Worm (Caenorhabditis elegans) whole organism, early embryonic: ENCODE data around the gene srh-1.

Experiments
- B0310.2 ChIP-seq: sonication (generic microtip); optimal IDR thresholded peaks from 2 replicates; lab custom pipeline; 2016; ENCODE audit warnings: mild to moderate bottlenecking, missing genetic modification characterization, missing compliant biosample characterization
- F13C5.2 ChIP-seq: sonication (generic microtip); optimal IDR thresholded peaks from 2 replicates; lab custom pipeline; 2017; ENCODE audit warnings: mild to moderate bottlenecking, missing genetic modification characterization, inconsistent platforms, missing compliant biosample characterization
- aly-1 ChIP-seq: sonication (generic microtip); optimal IDR thresholded peaks from 2 replicates; lab custom pipeline; 2016; ENCODE audit warnings: missing genetic modification characterization, missing compliant biosample characterization
- ama-1 ChIP-seq: fragments of 150-350 bp; optimal IDR thresholded peaks from 2 replicates; lab custom pipeline; 2014
- ceh-13 ChIP-seq: fragments of 200-800 bp; sonication (Bioruptor generic); optimal IDR thresholded peaks from 2 replicates; lab custom pipeline; 2018; ENCODE audit warnings: mild to moderate bottlenecking, missing genetic modification characterization, missing compliant biosample characterization
- ceh-36 ChIP-seq: sonication (generic microtip); optimal IDR thresholded peaks from 2 replicates; lab custom pipeline; 2016; ENCODE audit warnings: missing genetic modification characterization, inconsistent platforms, missing compliant biosample characterization
- ets-7 ChIP-seq: sonication (generic microtip); optimal IDR thresholded peaks from 2 replicates; lab custom pipeline; 2016; ENCODE audit warnings: missing genotype, missing genetic modification characterization, missing compliant biosample characterization
- flt-1 ChIP-seq: fragments of 200-800 bp; sonication (Bioruptor generic); IDR thresholded peaks from 2 replicates; pipeline ENCODE4 v1.3.6; 2022; ENCODE audit warnings: missing genetic modification characterization, missing compliant biosample characterization
- hmbx-1 ChIP-seq: sonication (generic microtip); optimal IDR thresholded peaks from 2 replicates; lab custom pipeline; 2016; ENCODE audit warnings: mild to moderate bottlenecking, missing genetic modification characterization, missing compliant biosample characterization
- hmg-4 ChIP-seq: fragments of 200-800 bp; sonication (Bioruptor generic); optimal IDR thresholded peaks from 2 replicates; lab custom pipeline; 2018; ENCODE audit warnings: mild to moderate bottlenecking, missing genetic modification characterization, missing compliant biosample characterization
- hnd-1 ChIP-seq: sonication (generic microtip); optimal IDR thresholded peaks from 2 replicates; lab custom pipeline; 2016; ENCODE audit warnings: missing genetic modification characterization, missing compliant biosample characterization
- pes-1 ChIP-seq: fragments of 200-800 bp; sonication (Bioruptor generic); IDR thresholded peaks from 2 replicates; pipeline ENCODE4 v1.3.6; 2022; ENCODE audit warnings: missing genetic modification reagents, missing genetic modification characterization, missing compliant biosample characterization
- scrt-1 ChIP-seq: fragments of 200-800 bp; sonication (Bioruptor generic); IDR thresholded peaks from 2 replicates; pipeline ENCODE4 v1.3.6; 2022; ENCODE audit warnings: missing genetic modification characterization, missing compliant biosample characterization
- sea-1 ChIP-seq: fragments of 200-800 bp; sonication (Bioruptor generic); conservative IDR thresholded peaks from 2 replicates; pipeline ENCODE4 v1.3.6; 2022; ENCODE audit warnings: missing genetic modification characterization, missing compliant biosample characterization
- tbx-11 ChIP-seq: fragments of 200-800 bp; sonication (Bioruptor generic); IDR thresholded peaks from 2 replicates; pipeline ENCODE4 v1.3.6; 2022; ENCODE audit warnings: missing genetic modification characterization, missing compliant biosample characterization
- tbx-37 ChIP-seq: fragments of 200-800 bp; sonication (Bioruptor generic); conservative IDR thresholded peaks from 2 replicates; pipeline ENCODE4 v1.3.6; 2022; ENCODE audit warnings: missing genetic modification reagents, missing genetic modification characterization, missing compliant biosample characterization
- tra-4 ChIP-seq: sonication (generic microtip); optimal IDR thresholded peaks from 2 replicates; lab custom pipeline; 2017; ENCODE audit warnings: missing genetic modification characterization, missing compliant biosample characterization

srh-1 gene

DNA sequence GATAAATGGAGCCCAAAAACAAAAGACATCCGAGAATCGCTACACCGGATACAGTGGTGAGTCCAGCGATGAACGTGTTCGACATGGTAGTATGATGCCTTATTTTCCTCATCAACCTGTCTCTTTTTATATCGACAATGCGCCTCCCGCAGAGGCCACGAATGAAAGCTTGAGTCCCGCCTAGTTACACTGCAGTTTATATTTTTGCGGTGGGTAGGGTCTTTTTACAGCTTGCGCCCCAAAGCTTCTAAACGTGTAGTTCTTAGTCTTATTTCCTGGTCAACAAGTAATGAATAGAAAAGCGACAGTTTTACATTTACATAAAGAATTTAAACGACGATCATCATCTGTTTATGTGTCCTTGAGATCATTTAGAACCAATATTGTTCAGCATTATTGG is 35.4 kb upstream of the srh-1 start, which contains the start of gene col-156:
TSS of gene col-156 (minus strand) at position 101 of the 400 bp plus-strand sequence.
- TF ChIP-seq tbx-11 (no peak), ceh-36 (tag; lab: Kevin White, UChicago) (no peak), ets-7 (tag; lab: Kevin White, UChicago) (no peak), tra-4 (tag; lab: Kevin White, UChicago) (no peak), ama-1 (no peak), B0310.2 (tag; lab: Kevin White, UChicago) (no peak), hnd-1 (no peak), tbx-37 (no peak), pes-1 (GFP tag; lab: Robert Waterston, UW) (no peak), F13C5.2 (tag; lab: Kevin White, UChicago) (no peak), sea-1 (GFP tag; lab: Robert Waterston, UW) (no peak), hmg-4 (GFP tag; lab: Kevin White, UChicago) (no peak), ceh-13 (GFP tag; lab: Kevin White, UChicago) (no peak), hmbx-1 (tag; lab: Kevin White, UChicago) (no peak), flt-1 (GFP tag; lab: Robert Waterston, UW) (no peak), scrt-1 (GFP tag; lab: Robert Waterston, UW) (no peak)

DNA sequence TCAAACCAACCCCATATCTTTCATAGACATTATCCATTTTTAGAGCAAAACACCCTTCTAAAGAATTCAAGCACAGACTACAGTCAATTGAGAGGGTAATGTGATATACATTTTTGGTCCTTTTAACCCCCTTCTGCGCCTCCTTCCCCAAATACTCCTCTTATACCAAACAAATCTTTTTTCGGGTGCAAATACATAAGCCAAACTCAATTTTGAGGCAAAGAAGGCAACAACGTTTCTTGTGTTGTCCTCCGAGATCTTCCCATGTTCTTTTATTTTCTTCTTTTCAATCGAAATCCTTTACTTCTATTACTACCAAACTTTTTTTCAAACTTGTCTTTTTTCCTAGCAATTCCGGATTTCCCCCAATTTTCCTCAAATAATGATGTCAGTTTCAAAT is 30.7 kb upstream of the srh-1 start:
- TF ChIP-seq hnd-1: no peak
- TF ChIP-seq scrt-1 (GFP tag; lab: Robert Waterston, UW): no peak
- TF ChIP-seq B0310.2 (tag; lab: Kevin White, UChicago): no peak
- TF ChIP-seq ceh-13 (GFP tag; lab: Kevin White, UChicago): no peak
- no peak for TF ChIP-seq flt-1 (GFP tag; lab: Robert Waterston, UW)

DNA sequence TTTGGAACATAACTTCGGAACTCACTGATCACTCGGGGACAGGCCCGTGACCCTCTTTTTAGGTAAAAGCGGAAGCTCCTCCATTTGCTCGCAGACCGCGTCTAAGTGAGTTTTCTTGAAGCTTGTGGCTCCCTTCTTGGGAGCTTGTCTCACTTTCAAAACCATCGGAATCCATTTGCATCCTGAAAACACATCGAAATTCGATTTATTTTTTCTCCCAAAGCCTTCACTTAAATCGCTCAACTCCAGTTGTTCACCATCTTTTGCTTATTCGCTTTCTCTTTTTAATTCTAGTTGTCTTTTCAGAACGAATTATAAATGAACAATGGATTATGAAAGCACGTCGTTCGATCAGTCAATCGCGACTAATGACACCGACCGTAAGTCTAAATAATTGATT is 26.4 kb upstream of the srh-1 start, which contains the start of gene T11F9.1:
TSS of gene T11F9.1 (plus strand) at position 301 of the 400 bp plus-strand sequence.
- TF ChIP-seq scrt-1 (GFP tag; lab: Robert Waterston, UW) (no peak), aly-1 (tag; lab: Kevin White, UChicago) (no peak), hmbx-1 (tag; lab: Kevin White, UChicago) (no peak), ceh-36 (tag; lab: Kevin White, UChicago) (no peak), tra-4 (tag; lab: Kevin White, UChicago) (no peak), B0310.2 (tag; lab: Kevin White, UChicago) (no peak), sea-1 (GFP tag; lab: Robert Waterston, UW) (no peak), hnd-1 (no peak), pes-1 (GFP tag; lab: Robert Waterston, UW) (no peak), F13C5.2 (tag; lab: Kevin White, UChicago) (no peak), tbx-37 (no peak), tbx-11 (no peak), ama-1 (no peak), flt-1 (GFP tag; lab: Robert Waterston, UW) (no peak), ets-7 (tag; lab: Kevin White, UChicago) (no peak), ceh-13 (GFP tag; lab: Kevin White, UChicago) (no peak), hmg-4 (GFP tag; lab: Kevin White, UChicago) (no peak)

DNA sequence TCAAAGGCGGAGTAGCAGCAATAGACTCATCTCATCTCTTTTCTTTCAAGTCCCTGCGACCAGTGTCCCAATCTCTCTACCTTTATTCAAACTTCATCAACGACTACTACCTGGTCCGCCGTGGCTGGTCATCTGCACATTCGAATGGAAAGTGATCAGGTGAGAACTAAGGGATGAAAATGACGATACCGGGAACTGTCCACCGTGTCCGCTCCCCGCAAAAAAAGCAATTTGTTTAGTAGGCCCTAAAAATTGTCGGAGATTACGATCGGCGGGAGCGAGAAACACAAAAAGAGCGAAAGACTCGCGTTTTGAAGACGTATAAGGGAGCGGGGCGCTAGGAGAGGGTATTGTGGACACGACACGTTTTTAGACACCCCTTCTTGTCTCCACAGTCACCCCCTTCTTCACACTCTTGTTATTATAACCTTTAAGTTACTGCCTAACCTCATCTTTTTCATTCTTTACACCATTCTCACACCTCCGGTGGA is 22.6 kb upstream of the srh-1 start, which contains the start of gene zipt-16:
TSS of gene zipt-16 (plus strand) at position 51 of the 491 bp plus-strand sequence.
- TF ChIP-seq sea-1 (GFP tag; lab: Robert Waterston, UW): no peak
- no peak for TF ChIP-seq tbx-11
- TF ChIP-seq aly-1 (tag; lab: Kevin White, UChicago): no peak
- no peak for TF ChIP-seq B0310.2 (tag; lab: Kevin White, UChicago)
- TF ChIP-seq ceh-13 (GFP tag; lab: Kevin White, UChicago): no peak
- no peak for TF ChIP-seq flt-1 (GFP tag; lab: Robert Waterston, UW)
- TF ChIP-seq pes-1 (GFP tag; lab: Robert Waterston, UW): no peak
- no peak for TF ChIP-seq ceh-36 (tag; lab: Kevin White, UChicago)
- no peak for TF ChIP-seq ets-7 (tag; lab: Kevin White, UChicago)
- no peak for TF ChIP-seq hnd-1
- TF ChIP-seq hmbx-1 (tag; lab: Kevin White, UChicago): no peak
- TF ChIP-seq tbx-37: no peak
- no peak for TF ChIP-seq hmg-4 (GFP tag; lab: Kevin White, UChicago)
- TF ChIP-seq ama-1: no peak
- no peak for TF ChIP-seq F13C5.2 (tag; lab: Kevin White, UChicago)
- no peak for TF ChIP-seq scrt-1 (GFP tag; lab: Robert Waterston, UW)
- no peak for TF ChIP-seq tra-4 (tag; lab: Kevin White, UChicago)

DNA sequence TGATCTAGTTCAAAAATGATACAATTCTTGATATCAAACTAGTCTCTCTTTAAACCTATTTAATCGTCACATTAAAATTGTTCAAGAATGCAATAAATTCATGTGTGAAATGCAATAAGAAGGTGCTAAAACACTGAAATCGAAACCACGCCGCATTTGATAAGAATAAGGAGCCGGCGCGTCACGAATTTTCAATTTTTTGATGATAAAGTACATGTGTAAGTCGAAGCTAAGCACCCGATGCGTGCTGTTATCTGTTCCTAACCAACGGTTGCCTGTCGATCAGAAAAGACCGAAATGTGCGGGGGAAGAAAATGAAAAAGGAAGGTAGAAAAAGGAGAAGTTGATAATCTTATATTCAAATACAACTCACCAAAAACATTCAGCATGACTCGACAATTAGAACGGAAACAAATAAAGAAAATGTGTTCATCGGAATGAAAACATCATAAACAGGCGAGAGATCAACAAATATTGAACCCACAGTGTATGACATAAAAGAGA is 15.4 kb upstream of the srh-1 start, which contains the start of gene aat-6:
TSS of gene aat-6 (minus strand) at position 454 of the 504 bp plus-strand sequence.
- TF ChIP-seq hmg-4 (GFP tag; lab: Kevin White, UChicago) (no peak), ama-1 (no peak), tbx-11 (no peak)

DNA sequence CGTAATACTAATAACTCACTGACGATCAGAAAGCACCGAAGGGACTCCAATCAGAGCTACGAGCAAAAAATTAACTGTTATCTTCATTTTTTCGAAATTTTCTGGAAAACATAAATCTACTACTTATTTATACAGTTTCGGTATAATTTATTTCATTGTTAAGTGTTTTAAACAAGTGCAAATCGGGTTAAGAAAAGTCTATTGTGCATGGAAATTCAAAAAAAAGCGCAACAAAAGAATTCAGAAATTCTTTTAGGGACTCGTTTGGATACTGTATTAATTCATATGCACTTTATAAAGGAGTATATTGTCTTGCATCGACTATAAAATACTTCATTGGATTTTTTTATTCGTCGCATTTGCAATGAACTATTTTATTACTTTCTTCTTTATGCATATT is 13.4 kb upstream of the srh-1 start, which contains the start of the genes nas-20 and nas-21:
TSS of gene nas-20 (minus strand) at position 101 of the 400 bp plus-strand sequence.
TSS of gene nas-21 (plus strand) at position 356 of the 400 bp plus-strand sequence.
- TF ChIP-seq aly-1 (tag; lab: Kevin White, UChicago) (no peak), B0310.2 (tag; lab: Kevin White, UChicago) (no peak), flt-1 (GFP tag; lab: Robert Waterston, UW) (no peak), tra-4 (tag; lab: Kevin White, UChicago) (no peak), pes-1 (GFP tag; lab: Robert Waterston, UW) (no peak), hnd-1 (no peak), sea-1 (GFP tag; lab: Robert Waterston, UW) (no peak), ceh-13 (GFP tag; lab: Kevin White, UChicago) (no peak), hmbx-1 (tag; lab: Kevin White, UChicago) (no peak), scrt-1 (GFP tag; lab: Robert Waterston, UW) (no peak), tbx-11 (no peak), ceh-36 (tag; lab: Kevin White, UChicago) (no peak), ama-1 (no peak), hmg-4 (GFP tag; lab: Kevin White, UChicago) (no peak), F13C5.2 (tag; lab: Kevin White, UChicago) (no peak), tbx-37 (no peak)

DNA sequence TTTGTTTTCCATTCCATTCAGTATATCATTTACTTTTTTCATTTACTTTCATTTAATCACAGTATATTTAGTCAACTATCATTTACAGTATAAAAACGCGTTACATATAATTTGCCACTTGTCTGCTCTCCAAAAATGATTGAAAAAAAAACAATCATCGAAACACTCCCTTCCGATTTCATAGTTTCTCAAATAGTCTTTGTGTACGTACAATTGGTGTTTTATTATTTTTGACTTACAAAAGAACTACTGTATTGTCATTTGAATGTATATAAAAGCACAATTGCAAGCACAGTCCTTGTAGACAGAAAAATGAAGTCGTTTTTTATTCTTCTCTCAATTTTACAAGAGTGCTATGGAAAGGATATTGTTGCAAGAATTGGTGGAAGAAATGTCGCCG is 11.3 kb upstream of the srh-1 start, which contains the start of gene nas-22:
TSS of gene nas-22 (plus strand) at position 301 of the 400 bp plus-strand sequence.
- TF ChIP-seq hnd-1 (no peak), ceh-13 (GFP tag; lab: Kevin White, UChicago) (no peak), pes-1 (GFP tag; lab: Robert Waterston, UW) (no peak)
